Fruit fly (Drosophila melanogaster): ENCODE measurements around the gene CG17242.

Gene CG17242

dm6 chr2L:2227316-2227715 is 41.6 kb downstream of the CG17242 start (continued):
- TF ChIP-seq jigr1 (GFP tag; IDR thresholded peaks at IDR 0.05), result no peak
- TF ChIP-seq Blimp-1 (GFP tag; optimal IDR thresholded peaks at IDR 0.05), result peak; percentile 47
- no peak for TF ChIP-seq Sry-β (GFP tag; optimal IDR thresholded peaks at IDR 0.05)
- TF ChIP-seq CG11398 (GFP tag; optimal IDR thresholded peaks at IDR 0.05), result peak; percentile 41
- TF ChIP-seq zen2 (GFP tag; IDR thresholded peaks at IDR 0.05; ENCODE audit: partially characterized antibody), result no peak
- no peak for TF ChIP-seq CG7839 (tag; optimal IDR thresholded peaks at IDR 0.05)
- TF ChIP-seq zfh2 (GFP tag; optimal IDR thresholded peaks at IDR 0.05), result peak; percentile 23
- TF ChIP-seq HHEX (GFP tag; optimal IDR thresholded peaks at IDR 0.05), result peak; percentile 5
- TF ChIP-seq CG42726 (GFP tag; IDR thresholded peaks at IDR 0.05; ENCODE audit: partially characterized antibody), result no peak
- peak; percentile 2 for TF ChIP-seq Atf-2 (GFP tag; optimal IDR thresholded peaks at IDR 0.05)
- peak; percentile 86 for TF ChIP-seq vvl (GFP tag; IDR thresholded peaks at IDR 0.05)
- TF ChIP-seq slp2 (GFP tag; optimal IDR thresholded peaks at IDR 0.05), result no peak
- TF ChIP-seq Tbp (GFP tag; optimal IDR thresholded peaks at IDR 0.05), result no peak
- TF ChIP-seq CG8924 (tag; optimal IDR thresholded peaks at IDR 0.05), result peak; percentile 14
- TF ChIP-seq CG5180 (GFP tag; optimal IDR thresholded peaks at IDR 0.05), result peak; percentile 41
- TF ChIP-seq ham (GFP tag; IDR thresholded peaks at IDR 0.05), result no peak
- peak; percentile 31 for TF ChIP-seq pho (GFP tag; optimal IDR thresholded peaks at IDR 0.05)
- TF ChIP-seq Gug (GFP tag; IDR thresholded peaks at IDR 0.05), result peak; percentile 42; the same call in 2 of the 4 replicates
- TF ChIP-seq CG10959 (GFP tag; IDR thresholded peaks at IDR 0.05), result no peak
- TF ChIP-seq Chrac-16 (GFP tag; optimal IDR thresholded peaks at IDR 0.05), result peak; percentile 31
- TF ChIP-seq phol (tag; optimal IDR thresholded peaks at IDR 0.05), result peak; percentile 51
- TF ChIP-seq run (tag; optimal IDR thresholded peaks at IDR 0.05), result no peak
- no peak for TF ChIP-seq CG33557 (GFP tag; optimal IDR thresholded peaks at IDR 0.05)
- peak; percentile 19 for TF ChIP-seq CG10209 (GFP tag; optimal IDR thresholded peaks at IDR 0.05)
- TF ChIP-seq CG5953 (GFP tag; IDR thresholded peaks at IDR 0.05), result peak; percentile 53
- no peak for TF ChIP-seq ewg (GFP tag; optimal IDR thresholded peaks at IDR 0.05)
- TF ChIP-seq wor (GFP tag; IDR thresholded peaks at IDR 0.05), result 0 out of 2 replicates have a peak, but pooled peaks have one; percentile 31
- 0 out of 3 replicates have a peak, but pooled peaks have one; percentile 10 for TF ChIP-seq Dbx (GFP tag; IDR thresholded peaks at IDR 0.05)
- TF ChIP-seq dpn (GFP tag; optimal IDR thresholded peaks at IDR 0.05), result peak; percentile 26 to 47
- TF ChIP-seq CG14014 (GFP tag; IDR thresholded peaks at IDR 0.05), result peak; percentile 53; the same call in 1 of the 2 replicates
- TF ChIP-seq Antp (GFP tag; optimal IDR thresholded peaks at IDR 0.05), result peak; percentile 38
- TF ChIP-seq CkIIα-i1 (GFP tag; IDR thresholded peaks at IDR 0.05), result no peak
- TF ChIP-seq ken (GFP tag; IDR thresholded peaks at IDR 0.05), result 0 out of 3 replicates have a peak, but pooled peaks have one; percentile 3
- peak; percentile 16 for TF ChIP-seq Hr3 (GFP tag; optimal IDR thresholded peaks at IDR 0.05)
- TF ChIP-seq row (GFP tag; IDR thresholded peaks at IDR 0.05), result peak; percentile 56
- no peak for TF ChIP-seq D19B (GFP tag; optimal IDR thresholded peaks at IDR 0.05)
- peak; percentile 19 for TF ChIP-seq CG9437 (GFP tag; optimal IDR thresholded peaks at IDR 0.05)
- TF ChIP-seq ci (GFP tag; IDR thresholded peaks at IDR 0.05), result peak; percentile 91
- TF ChIP-seq CG7357 (GFP tag; IDR thresholded peaks at IDR 0.05), result 0 out of 3 replicates have a peak, but pooled peaks have one; percentile 6
- TF ChIP-seq Med (GFP tag), result peak; percentile 84
- TF ChIP-seq sug (tag; optimal IDR thresholded peaks at IDR 0.05), result no peak
- TF ChIP-seq CG11696 (GFP tag; IDR thresholded peaks at IDR 0.05), result peak; percentile 26; the same call in 1 of the 2 replicates
- peak; percentile 18; the same call in 1 of the 2 replicates for TF ChIP-seq Lim3 (GFP tag; IDR thresholded peaks at IDR 0.05)
- no peak for TF ChIP-seq sima (GFP tag; optimal IDR thresholded peaks at IDR 0.05)
- peak; percentile 54; the same call in 1 of the 2 replicates for TF ChIP-seq H2.0 (GFP tag; IDR thresholded peaks at IDR 0.05)
- TF ChIP-seq CG6272 (GFP tag; IDR thresholded peaks at IDR 0.05), result no peak
- peak; percentile 51 for TF ChIP-seq PHDP (tag; optimal IDR thresholded peaks at IDR 0.05)
- peak; percentile 50; the same call in 1 of the 2 replicates for TF ChIP-seq CG1024 (GFP tag; IDR thresholded peaks at IDR 0.05)
- TF ChIP-seq Hr51 (GFP tag; optimal IDR thresholded peaks at IDR 0.05), result peak in 1 of 2 experiments; percentile 14
- no peak for TF ChIP-seq CG14860 (GFP tag; IDR thresholded peaks at IDR 0.05; ENCODE audit: partially characterized antibody)
- TF ChIP-seq CG30020 (tag; optimal IDR thresholded peaks at IDR 0.05), result no peak

Data from whole organism, embryonic.